Fruit fly (Drosophila melanogaster) whole organism: ENCODE data around the gene CG14391.

Experiments used
- CG8478 ChIP-seq: fragments of >200 bp; optimal IDR thresholded peaks from 2 replicates; lab custom pipeline; 2018; ENCODE audit warnings: inconsistent platforms
- Dll ChIP-seq: fragments of >200 bp; optimal IDR thresholded peaks from 2 replicates; lab custom pipeline; 2017
- EcR ChIP-seq, 2 experiments: fragments of >200 bp; optimal IDR thresholded peaks; 2 replicates each; lab custom pipeline; 2017; ENCODE audit warnings: missing biosample characterization in 2 of 2, missing genetic modification characterization in 2 of 2, missing genetic modification reagents in 2 of 2
- psq ChIP-seq: fragments of >200 bp; optimal IDR thresholded peaks from 2 replicates; lab custom pipeline; 2017
- usp ChIP-seq: fragments of >200 bp; optimal IDR thresholded peaks from 2 replicates; lab custom pipeline; 2017; ENCODE audit warnings: missing biosample characterization, missing genetic modification characterization, mixed read lengths

DNA sequence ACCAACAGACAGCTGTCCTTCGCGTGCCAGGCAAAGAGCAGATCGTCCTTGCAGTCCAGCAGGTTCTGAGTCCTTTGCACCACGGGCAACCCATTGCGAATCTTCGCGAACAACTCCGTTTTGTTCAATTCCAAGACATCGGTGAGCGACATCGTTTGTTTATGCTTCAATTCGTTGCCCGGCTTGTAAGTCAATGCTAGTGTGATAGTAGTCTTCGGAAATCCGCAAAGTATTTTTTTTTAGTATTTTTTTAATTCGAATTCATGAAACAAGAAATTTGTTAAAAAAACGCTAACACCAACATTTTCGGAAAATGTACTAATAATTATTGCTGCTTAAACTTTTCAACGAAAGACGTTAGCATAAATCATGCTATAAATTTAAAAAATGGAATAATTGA is 15.8 kb downstream of the CG14391 start, which contains the start of gene mbo:
- TF ChIP-seq usp (no peak), psq (no peak), EcR (GFP tag; optimal IDR thresholded peaks at IDR 0.05; lab: Kevin White, UChicago) (no peak), CG8478 (lab: Kevin White, UChicago) (no peak), Dll (lab: Kevin White, UChicago) (no peak)
